Fruit fly (Drosophila melanogaster) whole organism, adult: ENCODE data around the gene CG3198.

Experiments used
- CG11617 ChIP-seq: fragments of 200-800 bp; sonication (Bioruptor generic); optimal IDR thresholded peaks from 2 replicates; lab custom pipeline; 2017; ENCODE audit warnings: mild to moderate bottlenecking, missing biosample characterization, missing genetic modification reagents, missing genetic modification characterization
- CG12768 ChIP-seq: fragments of 200-800 bp; sonication (Bioruptor generic); optimal IDR thresholded peaks from 2 replicates; lab custom pipeline; 2017; ENCODE audit warnings: missing biosample characterization, missing genetic modification characterization, mild to moderate bottlenecking, moderate library complexity, missing genetic modification reagents
- CG33017 ChIP-seq: fragments of 200-800 bp; sonication (Bioruptor generic); optimal IDR thresholded peaks from 2 replicates; lab custom pipeline; 2018; ENCODE audit warnings: missing biosample characterization, mild to moderate bottlenecking, missing genetic modification characterization, moderate library complexity
- CG7045 ChIP-seq: fragments of 200-800 bp; sonication (Bioruptor generic); optimal IDR thresholded peaks from 2 replicates; lab custom pipeline; 2017; ENCODE audit warnings: missing biosample characterization, mild to moderate bottlenecking, missing genetic modification characterization
- Crg-1 ChIP-seq: fragments of 200-800 bp; sonication (Bioruptor generic); optimal IDR thresholded peaks from 2 replicates; lab custom pipeline; 2016; ENCODE audit warnings: missing biosample characterization, missing genetic modification characterization
- Hr96 ChIP-seq: fragments of 200-800 bp; sonication (Bioruptor generic); optimal IDR thresholded peaks from 2 replicates; lab custom pipeline; 2016; ENCODE audit warnings: missing biosample characterization, missing genetic modification characterization
- Mnt ChIP-seq: fragments of 200-800 bp; sonication (Bioruptor generic); optimal IDR thresholded peaks from 2 replicates; lab custom pipeline; 2016; ENCODE audit warnings: missing biosample characterization, mild to moderate bottlenecking, missing genetic modification characterization
- cnc ChIP-seq, 2 experiments: fragments of >200 bp; optimal IDR thresholded peaks; 2 replicates each; lab custom pipeline; 2017
- kay ChIP-seq: fragments of 200-800 bp; sonication (Bioruptor generic); peaks from one replicate; lab custom pipeline; 2016; ENCODE audit warnings: missing biosample characterization, missing genetic modification characterization, borderline replicate concordance
- ovo ChIP-seq: fragments of 200-800 bp; sonication (Bioruptor generic); optimal IDR thresholded peaks from 2 replicates; lab custom pipeline; 2016; ENCODE audit warnings: missing biosample characterization, missing genetic modification characterization
- pad ChIP-seq: fragments of 200-800 bp; sonication (Bioruptor generic); optimal IDR thresholded peaks from 3 replicates; lab custom pipeline; 2017; ENCODE audit warnings: missing biosample characterization, missing genetic modification characterization, mild to moderate bottlenecking, moderate library complexity, missing genetic modification reagents
- toe ChIP-seq: fragments of 200-800 bp; sonication (Bioruptor generic); optimal IDR thresholded peaks from 2 replicates; lab custom pipeline; 2016; ENCODE audit warnings: missing biosample characterization, missing genetic modification characterization

DNA sequence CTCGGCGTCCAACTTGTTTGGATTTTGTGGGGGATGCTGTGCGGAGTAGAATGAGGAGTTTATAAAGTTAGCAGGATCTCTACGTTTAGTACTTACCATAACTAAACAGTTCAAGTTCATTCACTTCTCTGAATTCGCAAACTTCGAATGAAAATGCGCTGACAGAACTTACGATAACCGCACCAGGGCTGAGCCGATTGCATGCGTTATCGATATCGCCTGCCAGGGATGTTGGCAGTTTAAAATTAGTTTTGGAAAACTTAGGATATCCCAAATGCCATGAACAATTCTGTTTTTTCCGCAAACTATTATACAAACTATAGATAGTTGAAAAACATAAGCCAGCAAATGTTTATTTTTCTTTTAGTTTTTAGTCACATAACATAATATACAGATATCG, 13.5 kb upstream of the CG3198 start, which contains the start of gene CG44303:
- no peak for TF ChIP-seq CG33017 (tag; lab: Kevin White, UChicago)
- TF ChIP-seq cnc (optimal IDR thresholded peaks at IDR 0.05; lab: Kevin White, UChicago), result no peak
- TF ChIP-seq CG7045 (GFP tag; lab: Kevin White, UChicago), result no peak
- no peak for TF ChIP-seq CG12768 (GFP tag; lab: Kevin White, UChicago)
- no peak for TF ChIP-seq CG11617 (GFP tag; lab: Kevin White, UChicago)
- no peak for TF ChIP-seq Mnt
- TF ChIP-seq Hr96 (GFP tag; lab: Kevin White, UChicago), result no peak
- no peak for TF ChIP-seq kay (GFP tag; lab: Kevin White, UChicago)
- no peak for TF ChIP-seq Crg-1
- no peak for TF ChIP-seq ovo (GFP tag; lab: Kevin White, UChicago)
- no peak for TF ChIP-seq pad (GFP tag; lab: Kevin White, UChicago)
- no peak for TF ChIP-seq toe (GFP tag; lab: Kevin White, UChicago)
